Worm (Caenorhabditis elegans): ENCODE data around the gene ttr-31.

ce11 chrX:11014394-11015280 lies 5.8 kb upstream of the ttr-31 start:
- TF ChIP-seq skn-1 (tag; optimal IDR thresholded peaks at IDR 0.05) (no peak), blmp-1 (tag; optimal IDR thresholded peaks at IDR 0.05) (peak; percentile 80), lin-15B (tag; optimal IDR thresholded peaks at IDR 0.05) (no peak), nhr-77 (tag; optimal IDR thresholded peaks at IDR 0.05) (no peak), nhr-76 (tag; optimal IDR thresholded peaks at IDR 0.05) (no peak), pax-3 (tag; optimal IDR thresholded peaks at IDR 0.05) (no peak), fos-1 (tag; optimal IDR thresholded peaks at IDR 0.05) (no peak), dpl-1 (GFP tag; optimal IDR thresholded peaks at IDR 0.05) (no peak), mdl-1 (tag; optimal IDR thresholded peaks at IDR 0.05) (peak in 1 of 2 experiments; percentile 40), elt-2 (tag; optimal IDR thresholded peaks at IDR 0.05) (no peak), grh-1 (GFP tag; IDR thresholded peaks at IDR 0.05) (peak; percentile 86), jun-1 (tag; optimal IDR thresholded peaks at IDR 0.05) (no peak)
